Worm (Caenorhabditis elegans): Measurements from ENCODE around the gene F16G10.1.

The F16G10.1 gene

DNA sequence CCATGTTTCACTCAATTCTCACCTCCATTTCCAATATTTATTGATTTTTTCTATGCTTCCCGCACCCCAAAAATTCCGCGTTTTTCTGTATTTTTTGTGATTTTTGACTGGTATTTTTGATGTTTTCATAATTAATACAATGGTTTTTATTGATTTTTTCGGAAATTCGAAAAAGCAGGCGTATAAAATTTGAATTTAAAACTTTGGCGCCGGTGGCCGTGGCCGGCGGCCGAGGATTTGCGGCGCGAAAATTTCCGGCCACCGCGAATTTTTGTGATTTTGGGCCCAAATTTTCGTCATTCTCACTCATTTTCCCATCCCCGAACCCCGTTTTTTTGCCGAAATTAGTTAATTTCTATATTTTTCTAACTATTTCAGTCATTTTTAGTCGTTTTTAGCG lies 46.9 kb downstream of the F16G10.1 start:
- TF ChIP-seq lag-1 (GFP tag; IDR thresholded peaks at IDR 0.05) (no peak), madf-6 (GFP tag; IDR thresholded peaks at IDR 0.05) (peak; percentile 100), rcor-1 (GFP tag; IDR thresholded peaks at IDR 0.05) (peak; percentile 80), lin-40 (tag; optimal IDR thresholded peaks at IDR 0.05) (no peak), bed-1 (GFP tag; IDR thresholded peaks at IDR 0.05) (0 out of 2 replicates have a peak, but pooled peaks have one; percentile 83), akir-1 (GFP tag; optimal IDR thresholded peaks at IDR 0.05) (no peak), xnd-1 (tag; optimal IDR thresholded peaks at IDR 0.05) (peak; percentile 98), aptf-3 (GFP tag; IDR thresholded peaks at IDR 0.05) (no peak), Y95B8A.8 (GFP tag; IDR thresholded peaks at IDR 0.05) (peak; percentile 93), tbp1 (GFP tag; optimal IDR thresholded peaks at IDR 0.05) (peak; percentile 63), hlh-26 (GFP tag; conservative IDR thresholded peaks at IDR 0.05) (no peak), lin-26 (GFP tag; IDR thresholded peaks at IDR 0.05) (peak; percentile 43; the same call in 1 of the 2 replicates), nfya-1 (tag; optimal IDR thresholded peaks at IDR 0.05; ENCODE audit: borderline replicate concordance, insufficient read depth) (no peak), nhr-80 (tag; optimal IDR thresholded peaks at IDR 0.05) (no peak), repo-1 (tag; optimal IDR thresholded peaks at IDR 0.05) (no peak), atf-7 (tag; optimal IDR thresholded peaks at IDR 0.05) (no peak), let-607 (tag; optimal IDR thresholded peaks at IDR 0.05) (no peak), him-1 (tag; optimal IDR thresholded peaks at IDR 0.05) (peak; percentile 47), tlf-1 (GFP tag; optimal IDR thresholded peaks at IDR 0.05) (peak; percentile 74), zfh-2 (GFP tag; conservative IDR thresholded peaks at IDR 0.05) (peak; percentile 71; the same call in 1 of the 2 replicates), nhr-120 (GFP tag; IDR thresholded peaks at IDR 0.05) (no peak), snpc-1.3 (tag; optimal IDR thresholded peaks at IDR 0.05; ENCODE audit: insufficient read depth) (peak; percentile 34), hmg-20 (GFP tag; IDR thresholded peaks at IDR 0.05) (peak; percentile 73; the same call in 1 of the 2 replicates), snpc-3.4 (tag; optimal IDR thresholded peaks at IDR 0.05) (peak; percentile 82), F33H1.4 (GFP tag; IDR thresholded peaks at IDR 0.05) (peak; percentile 75), snpc-1.1 (tag; optimal IDR thresholded peaks at IDR 0.05; ENCODE audit: insufficient read depth) (no peak), F22D6.2 (tag; optimal IDR thresholded peaks at IDR 0.05) (no peak), nfyb-1 (GFP tag; IDR thresholded peaks at IDR 0.05) (peak; percentile 66; the same call in 1 of the 2 replicates), fkh-3 (tag; optimal IDR thresholded peaks at IDR 0.05) (no peak), lin-54 (GFP tag; optimal IDR thresholded peaks at IDR 0.05) (peak; percentile 95), pha-4 (tag; optimal IDR thresholded peaks at IDR 0.05) (no peak), ceh-79 (tag; optimal IDR thresholded peaks at IDR 0.05) (no peak), mcd-1 (GFP tag; IDR thresholded peaks at IDR 0.05) (peak; percentile 88), ama-1 (optimal IDR thresholded peaks at IDR 0.05) (no peak), ama-1 (GFP tag; optimal IDR thresholded peaks at IDR 0.05) (no peak), let-526 (GFP tag; IDR thresholded peaks at IDR 0.05) (0 out of 2 replicates have a peak, but pooled peaks have one; percentile 24), madf-3 (GFP tag; IDR thresholded peaks at IDR 0.05) (peak; percentile 87), mel-28 (tag; optimal IDR thresholded peaks at IDR 0.05; ENCODE audit: borderline replicate concordance) (no peak), rpc-1 (optimal IDR thresholded peaks at IDR 0.05) (no peak), rpc-1 (tag; optimal IDR thresholded peaks at IDR 0.05) (no peak), sea-2 (GFP tag; IDR thresholded peaks at IDR 0.05) (0 out of 2 replicates have a peak, but pooled peaks have one; percentile 39), nhr-27 (tag; optimal IDR thresholded peaks at IDR 0.05) (no peak), hrde-1 (tag; optimal IDR thresholded peaks at IDR 0.05; ENCODE audit: borderline replicate concordance) (peak; percentile 55), F57A8.1 (GFP tag; optimal IDR thresholded peaks at IDR 0.05) (no peak), ceh-91 (GFP tag; IDR thresholded peaks at IDR 0.05) (peak; percentile 95), die-1 (tag; optimal IDR thresholded peaks at IDR 0.05) (no peak), B0261.1 (tag; optimal IDR thresholded peaks at IDR 0.05) (peak; percentile 20), gei-17 (GFP tag; optimal IDR thresholded peaks at IDR 0.05) (no peak), K12H6.12 (tag; optimal IDR thresholded peaks at IDR 0.05) (peak; percentile 26)
